Fruit fly (Drosophila melanogaster) Kc167 (cell line): ENCODE results near the gene CG32074.

Experiments
- Myc ChIP-seq: fragments of >200 bp; optimal IDR thresholded peaks from 2 replicates; lab custom pipeline; 2017; ENCODE audit warnings: missing external identifiers
- Sin3A ChIP-seq: fragments of >200 bp; optimal IDR thresholded peaks from 2 replicates; lab custom pipeline; 2018; ENCODE audit warnings: missing external identifiers
- psq ChIP-seq: fragments of >200 bp; optimal IDR thresholded peaks from 2 replicates; lab custom pipeline; 2017; ENCODE audit warnings: missing external identifiers
- ttk ChIP-seq: sonication (Bioruptor generic); optimal IDR thresholded peaks from 2 replicates; lab custom pipeline; 2017; ENCODE audit warnings: missing external identifiers

- TF ChIP-seq psq, result no peak
- TF ChIP-seq Myc, result no peak
- TF ChIP-seq Sin3A, result no peak
- no peak for TF ChIP-seq ttk (lab: Kevin White, UChicago)
Observed at dm6 chr3L:11147675-11148074, 15.6 kb upstream of the CG32074 start.
